Worm (Caenorhabditis elegans): ENCODE results near the gene W04E12.3.

DNA sequence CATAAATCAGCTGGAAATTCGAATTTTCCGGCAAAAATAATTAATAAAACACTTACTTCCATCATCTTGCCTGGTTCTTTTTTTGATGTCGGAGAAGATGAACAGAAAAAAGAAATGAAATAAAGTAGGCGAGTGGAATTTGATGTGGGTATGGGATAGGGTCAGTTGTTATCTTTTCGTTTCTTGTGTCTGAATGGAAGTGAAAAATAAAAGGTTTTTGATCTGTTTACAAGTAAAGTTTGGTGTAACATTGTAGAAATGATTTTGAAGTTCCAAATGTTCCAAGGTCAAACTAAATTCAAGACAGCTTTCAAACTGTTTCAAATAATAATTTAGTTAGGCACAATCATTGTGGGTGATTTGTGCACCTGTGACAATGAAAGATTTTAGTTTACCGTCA, 4.3 kb upstream of the W04E12.3 start, which contains the start of gene W04E12.7:
- TF ChIP-seq him-1 (tag; optimal IDR thresholded peaks at IDR 0.05): no peak
- TF ChIP-seq dao-5 (tag; optimal IDR thresholded peaks at IDR 0.05): no peak
- no peak for TF ChIP-seq W03F9.2 (tag; optimal IDR thresholded peaks at IDR 0.05)

Data from whole organism, L4/young adult.